Worm (Caenorhabditis elegans) whole organism, L3 larva: Measurements from ENCODE around the gene snf-12.

Source experiments
- R02D3.7 ChIP-seq: fragments of 150-350 bp; optimal IDR thresholded peaks from 2 replicates; lab custom pipeline; 2014; ENCODE audit warnings: missing biosample characterization, missing genetic modification characterization
- aly-2 ChIP-seq: fragments of 150-350 bp; optimal IDR thresholded peaks from 2 replicates; lab custom pipeline; 2014; ENCODE audit warnings: missing biosample characterization, missing genetic modification characterization
- ama-1 ChIP-seq: fragments of 150-350 bp; optimal IDR thresholded peaks from 2 replicates; lab custom pipeline; 2018
- ceh-28 ChIP-seq: fragments of 150-350 bp; optimal IDR thresholded peaks from 2 replicates; lab custom pipeline; 2014; ENCODE audit warnings: missing biosample characterization, missing genetic modification reagents, missing genetic modification characterization
- ceh-82 ChIP-seq: fragments of 150-350 bp; optimal IDR thresholded peaks from 2 replicates; lab custom pipeline; 2014; ENCODE audit warnings: missing biosample characterization, missing genetic modification characterization
- ceh-9 ChIP-seq: sonication (generic microtip); optimal IDR thresholded peaks from 2 replicates; lab custom pipeline; 2018; ENCODE audit warnings: missing biosample characterization, missing genetic modification characterization
- daf-12 ChIP-seq: fragments of 150-350 bp; optimal IDR thresholded peaks from 2 replicates; lab custom pipeline; 2014; ENCODE audit warnings: missing biosample characterization, missing genetic modification reagents, missing genetic modification characterization
- egl-27 ChIP-seq: sonication (generic microtip); optimal IDR thresholded peaks from 4 replicates; lab custom pipeline; 2017; ENCODE audit warnings: missing biosample characterization, missing genetic modification reagents, missing genetic modification characterization
- egl-5 ChIP-seq: fragments of 150-350 bp; optimal IDR thresholded peaks from 2 replicates; lab custom pipeline; 2017; ENCODE audit warnings: missing biosample characterization, missing genetic modification reagents, missing genetic modification characterization, inconsistent platforms
- elt-1 ChIP-seq: fragments of 150-350 bp; optimal IDR thresholded peaks from 2 replicates; lab custom pipeline; 2014; ENCODE audit warnings: missing biosample characterization, missing genetic modification characterization
- elt-2 ChIP-seq: sonication (generic microtip); optimal IDR thresholded peaks from 2 replicates; lab custom pipeline; 2016; ENCODE audit warnings: missing genetic modification reagents, mild to moderate bottlenecking, missing genetic modification characterization, missing compliant biosample characterization
- elt-3 ChIP-seq, 3 experiments: fragments of 150-350 bp in 1 of 3; sonication (generic microtip) in 2 of 3; optimal IDR thresholded peaks; 2 replicates in 2 of 3; 4 replicates in 1 of 3; lab custom pipeline; 2014 to 2017; ENCODE audit warnings: missing biosample characterization in 3 of 3, missing genetic modification characterization in 3 of 3
- eor-1 ChIP-seq, 2 experiments: fragments of 150-350 bp; optimal IDR thresholded peaks; 2 replicates each; lab custom pipeline; 2014 to 2018; ENCODE audit warnings: missing biosample characterization in 2 of 2, missing genetic modification characterization in 2 of 2
- fkh-10 ChIP-seq: sonication (generic microtip); optimal IDR thresholded peaks from 2 replicates; lab custom pipeline; 2017; ENCODE audit warnings: missing biosample characterization, missing genetic modification reagents, missing genetic modification characterization
- fkh-2 ChIP-seq: fragments of 150-350 bp; optimal IDR thresholded peaks from 2 replicates; lab custom pipeline; 2014; ENCODE audit warnings: missing biosample characterization, missing genetic modification reagents, missing genetic modification characterization
- fos-1 ChIP-seq: fragments of 150-350 bp; optimal IDR thresholded peaks from 2 replicates; lab custom pipeline; 2014; ENCODE audit warnings: missing biosample characterization, missing genetic modification characterization
- jun-1 ChIP-seq: fragments of 150-350 bp; optimal IDR thresholded peaks from 2 replicates; lab custom pipeline; 2014; ENCODE audit warnings: missing biosample characterization, missing genetic modification reagents, missing genetic modification characterization
- lin-39 ChIP-seq: fragments of 150-350 bp; optimal IDR thresholded peaks from 2 replicates; lab custom pipeline; 2018; ENCODE audit warnings: missing biosample characterization, missing genetic modification reagents, missing genetic modification characterization
- mdl-1 ChIP-seq: fragments of 150-350 bp; optimal IDR thresholded peaks from 2 replicates; lab custom pipeline; 2014; ENCODE audit warnings: missing biosample characterization, missing genetic modification characterization
- mml-1 ChIP-seq: fragments of 150-350 bp; sonication (generic microtip); optimal IDR thresholded peaks from 3 replicates; lab custom pipeline; 2014; ENCODE audit warnings: missing biosample characterization, missing genetic modification characterization
- nfya-1 ChIP-seq: sonication (generic microtip); optimal IDR thresholded peaks from 2 replicates; lab custom pipeline; 2017; ENCODE audit warnings: missing genetic modification characterization, mild to moderate bottlenecking, missing compliant biosample characterization, antibody characterized with exemption, moderate library complexity; ENCODE audit not compliant: insufficient read depth
- nhr-12 ChIP-seq: fragments of 150-350 bp; optimal IDR thresholded peaks from 2 replicates; lab custom pipeline; 2014; ENCODE audit warnings: missing biosample characterization, missing genetic modification characterization
- nhr-23 ChIP-seq: fragments of 150-350 bp; optimal IDR thresholded peaks from 2 replicates; lab custom pipeline; 2014; ENCODE audit warnings: missing biosample characterization, missing genetic modification reagents, missing genetic modification characterization
- nhr-237 ChIP-seq: fragments of 150-350 bp; optimal IDR thresholded peaks from 2 replicates; lab custom pipeline; 2014; ENCODE audit warnings: missing biosample characterization, missing genetic modification characterization
- nhr-43 ChIP-seq: sonication (generic microtip); optimal IDR thresholded peaks from 2 replicates; lab custom pipeline; 2016; ENCODE audit warnings: mild to moderate bottlenecking, missing genetic modification characterization, missing compliant biosample characterization; ENCODE audit not compliant: poor library complexity, severe bottlenecking
- nhr-77 ChIP-seq: fragments of 150-350 bp; optimal IDR thresholded peaks from 2 replicates; lab custom pipeline; 2014; ENCODE audit warnings: missing biosample characterization, missing genetic modification characterization
- pha-4 ChIP-seq: fragments of 150-350 bp; optimal IDR thresholded peaks from 2 replicates; lab custom pipeline; 2014; ENCODE audit warnings: missing biosample characterization, missing genetic modification reagents, missing genetic modification characterization
- pqm-1 ChIP-seq: fragments of 150-350 bp; optimal IDR thresholded peaks from 2 replicates; lab custom pipeline; 2017; ENCODE audit warnings: missing biosample characterization, missing genetic modification characterization, inconsistent platforms
- sea-2 ChIP-seq: fragments of 150-350 bp; sonication (generic microtip); optimal IDR thresholded peaks from 4 replicates; lab custom pipeline; 2014; ENCODE audit warnings: missing biosample characterization, missing genetic modification reagents, missing genetic modification characterization
- skn-1 ChIP-seq: fragments of 150-350 bp; optimal IDR thresholded peaks from 2 replicates; lab custom pipeline; 2014; ENCODE audit warnings: missing biosample characterization, missing genetic modification characterization
- snpc-4 ChIP-seq: fragments of 150-350 bp; optimal IDR thresholded peaks from 2 replicates; lab custom pipeline; 2014; ENCODE audit warnings: missing biosample characterization, missing genetic modification characterization
- tbx-2 ChIP-seq: sonication (generic microtip); optimal IDR thresholded peaks from 2 replicates; lab custom pipeline; 2016; ENCODE audit warnings: mild to moderate bottlenecking, missing genetic modification characterization, missing compliant biosample characterization
- unc-39 ChIP-seq: sonication (generic microtip); optimal IDR thresholded peaks from 4 replicates; lab custom pipeline; 2017; ENCODE audit warnings: missing biosample characterization, missing genetic modification characterization
- zag-1 ChIP-seq: fragments of 150-350 bp; optimal IDR thresholded peaks from 2 replicates; lab custom pipeline; 2014; ENCODE audit warnings: missing biosample characterization, missing genetic modification characterization
- ztf-11 ChIP-seq: fragments of 150-350 bp; optimal IDR thresholded peaks from 2 replicates; lab custom pipeline; 2014; ENCODE audit warnings: missing biosample characterization, missing genetic modification characterization
- ztf-4 ChIP-seq: fragments of 150-350 bp; optimal IDR thresholded peaks from 2 replicates; lab custom pipeline; 2014; ENCODE audit warnings: missing biosample characterization, missing genetic modification characterization

Gene snf-12

ce11 chrX:9014451-9014850 lies 14.8 kb upstream of the snf-12 start:
- TF ChIP-seq egl-27 (tag; lab: Kevin White, UChicago): no peak
- TF ChIP-seq ztf-11 (tag; lab: Kevin White, UChicago): no peak
- no peak for TF ChIP-seq nhr-77 (tag; lab: Kevin White, UChicago)
- peak; percentile 35 for TF ChIP-seq fkh-10 (GFP tag; lab: Kevin White, UChicago)
- no peak for TF ChIP-seq ama-1

ce11 chrX:9015420-9015819 lies 13.8 kb upstream of the snf-12 start, which contains the start of gene T25B6.4:
Gene T25B6.4, plus strand, starts transcription at chrX:9015720.
- TF ChIP-seq pha-4 (tag; lab: Kevin White, UChicago): no peak
- TF ChIP-seq nhr-43: no peak
- TF ChIP-seq fkh-2 (tag; lab: Kevin White, UChicago): no peak
- no peak for TF ChIP-seq ztf-11 (tag; lab: Kevin White, UChicago)
- no peak for TF ChIP-seq nfya-1
- TF ChIP-seq fos-1 (tag; lab: Kevin White, UChicago): no peak
- no peak for TF ChIP-seq lin-39 (tag; lab: Kevin White, UChicago)
- TF ChIP-seq sea-2 (GFP tag; lab: Kevin White, UChicago): no peak
- no peak for TF ChIP-seq nhr-237 (tag; lab: Kevin White, UChicago)
- TF ChIP-seq ceh-9: no peak
- TF ChIP-seq nhr-23 (tag; lab: Kevin White, UChicago): no peak
- TF ChIP-seq nhr-12 (tag; lab: Kevin White, UChicago): no peak
- no peak for TF ChIP-seq elt-1
- TF ChIP-seq mdl-1: no peak
- no peak for TF ChIP-seq pqm-1 (tag; lab: Kevin White, UChicago)

- TF ChIP-seq eor-1 (tag; optimal IDR thresholded peaks at IDR 0.05; lab: Kevin White, UChicago) (no peak), skn-1 (tag; lab: Kevin White, UChicago) (no peak)
Measured at ce11 chrX:9021645-9022044, 7.6 kb upstream of the snf-12 start, which contains the start of gene T25B6.5. Gene T25B6.5, minus strand, starts transcription at chrX:9021745.

- TF ChIP-seq aly-2 (tag; lab: Kevin White, UChicago) (no peak), fkh-10 (GFP tag; lab: Kevin White, UChicago) (no peak), daf-12 (tag; lab: Kevin White, UChicago) (no peak), ceh-82 (tag; lab: Kevin White, UChicago) (no peak), nfya-1 (no peak), skn-1 (tag; lab: Kevin White, UChicago) (peak; percentile 43), ceh-9 (no peak)
Measured at ce11 chrX:9022779-9023178, 6.5 kb upstream of the snf-12 start, which contains the start of gene T25B6.6. Gene T25B6.6, minus strand, starts transcription at chrX:9022879.

- TF ChIP-seq egl-5 (tag; lab: Kevin White, UChicago) (no peak), nhr-43 (no peak), aly-2 (tag; lab: Kevin White, UChicago) (no peak), nhr-23 (tag; lab: Kevin White, UChicago) (no peak), elt-3 (tag; optimal IDR thresholded peaks at IDR 0.05; lab: Kevin White, UChicago) (no peak), snpc-4 (tag; lab: Kevin White, UChicago) (no peak), zag-1 (tag; lab: Kevin White, UChicago) (no peak), jun-1 (no peak), tbx-2 (tag; lab: Kevin White, UChicago) (no peak), ceh-28 (tag; lab: Kevin White, UChicago) (no peak), R02D3.7 (tag; lab: Kevin White, UChicago) (no peak), mml-1 (tag; lab: Kevin White, UChicago) (no peak), ztf-4 (tag; lab: Kevin White, UChicago) (no peak), nhr-237 (tag; lab: Kevin White, UChicago) (no peak)
Measured at ce11 chrX:9023816-9024215, 5.5 kb upstream of the snf-12 start.

DNA sequence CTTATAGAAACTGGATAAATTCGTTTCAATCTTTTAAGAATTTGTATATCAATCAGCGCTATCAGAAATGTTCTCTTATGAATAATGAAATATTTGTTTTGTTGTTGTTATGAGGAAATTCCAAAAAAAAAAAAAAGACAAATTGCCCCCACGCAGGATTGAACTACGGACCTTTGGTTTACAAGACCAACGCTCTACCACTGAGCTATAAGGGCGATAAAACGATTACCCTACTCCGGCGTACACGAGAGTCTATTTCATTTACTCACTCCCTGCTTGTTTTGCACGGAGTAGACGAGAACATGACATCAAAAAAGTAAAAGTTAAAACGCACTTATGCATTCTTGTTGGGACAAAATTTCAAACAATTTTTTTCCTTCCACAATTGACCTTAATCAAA lies 5.0 kb upstream of the snf-12 start:
- no peak for TF ChIP-seq daf-12 (tag; lab: Kevin White, UChicago)
- no peak for TF ChIP-seq egl-5 (tag; lab: Kevin White, UChicago)
- TF ChIP-seq elt-2 (tag; lab: Kevin White, UChicago): peak; percentile 15
- peak; percentile 1 for TF ChIP-seq pqm-1 (tag; lab: Kevin White, UChicago)
- TF ChIP-seq nhr-43: peak; percentile 72
- TF ChIP-seq unc-39 (tag; lab: Kevin White, UChicago): no peak
